Fruit fly (Drosophila melanogaster) Kc167 (cell line): ENCODE results near the gene CG10337.

Source experiments
- Sin3A ChIP-seq: fragments of >200 bp; optimal IDR thresholded peaks from 2 replicates; lab custom pipeline; 2018; ENCODE audit warnings: missing external identifiers
- insv ChIP-seq: fragments of >200 bp; optimal IDR thresholded peaks from 3 replicates; lab custom pipeline; 2018; ENCODE audit warnings: missing external identifiers
- psq ChIP-seq: fragments of >200 bp; optimal IDR thresholded peaks from 2 replicates; lab custom pipeline; 2017; ENCODE audit warnings: missing external identifiers

DNA sequence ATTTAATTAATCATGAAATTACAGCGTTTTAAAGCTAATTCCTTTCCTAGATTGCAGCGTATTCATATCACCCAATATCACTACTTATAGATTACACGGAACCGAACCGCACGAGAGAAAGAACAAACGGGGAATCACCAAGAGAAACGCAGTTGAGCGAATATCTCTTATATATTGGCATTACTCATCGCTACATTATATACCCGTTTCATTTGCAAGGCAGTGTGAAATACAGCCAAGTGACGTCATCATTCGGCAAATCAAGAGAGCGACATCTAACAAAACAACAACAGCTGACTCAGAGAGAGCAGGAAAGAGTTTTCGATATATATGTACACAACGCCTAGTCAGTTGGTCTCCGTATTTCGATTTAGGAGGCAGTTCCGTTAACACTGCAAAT lies 1.4 kb upstream of the CG10337 start, which contains the start of gene Tep4:
- TF ChIP-seq Sin3A (lab: Kevin White, UChicago) (no peak), insv (lab: Kevin White, UChicago) (no peak), psq (lab: Kevin White, UChicago) (no peak)
